Worm (Caenorhabditis elegans) whole organism, L1 larva: ENCODE results near the gene fbxb-59.

ENCODE experiments used
- jun-1 ChIP-seq: fragments of 150-350 bp; optimal IDR thresholded peaks from 2 replicates; lab custom pipeline; 2014; ENCODE audit warnings: missing biosample characterization, missing genetic modification reagents, missing genetic modification characterization
- lin-13 ChIP-seq: fragments of 150-350 bp; optimal IDR thresholded peaks from 2 replicates; lab custom pipeline; 2014; ENCODE audit warnings: missing biosample characterization, missing genetic modification reagents, missing genetic modification characterization
- nhr-20 ChIP-seq: sonication (generic microtip); optimal IDR thresholded peaks from 2 replicates; lab custom pipeline; 2016; ENCODE audit warnings: mild to moderate bottlenecking, missing genetic modification characterization, missing compliant biosample characterization
- nhr-84 ChIP-seq: sonication (generic microtip); optimal IDR thresholded peaks from 2 replicates; lab custom pipeline; 2017; ENCODE audit warnings: missing biosample characterization, missing genetic modification characterization
- nhr-90 ChIP-seq: sonication (generic microtip); optimal IDR thresholded peaks from 2 replicates; lab custom pipeline; 2016; ENCODE audit warnings: mild to moderate bottlenecking, missing genetic modification characterization, missing compliant biosample characterization; ENCODE audit not compliant: poor library complexity
- skn-1 ChIP-seq: fragments of 150-350 bp; optimal IDR thresholded peaks from 2 replicates; lab custom pipeline; 2014; ENCODE audit warnings: missing biosample characterization, missing genetic modification characterization
- swsn-7 ChIP-seq: sonication (generic microtip); optimal IDR thresholded peaks from 2 replicates; lab custom pipeline; 2016; ENCODE audit warnings: missing genetic modification characterization, missing compliant biosample characterization

DNA sequence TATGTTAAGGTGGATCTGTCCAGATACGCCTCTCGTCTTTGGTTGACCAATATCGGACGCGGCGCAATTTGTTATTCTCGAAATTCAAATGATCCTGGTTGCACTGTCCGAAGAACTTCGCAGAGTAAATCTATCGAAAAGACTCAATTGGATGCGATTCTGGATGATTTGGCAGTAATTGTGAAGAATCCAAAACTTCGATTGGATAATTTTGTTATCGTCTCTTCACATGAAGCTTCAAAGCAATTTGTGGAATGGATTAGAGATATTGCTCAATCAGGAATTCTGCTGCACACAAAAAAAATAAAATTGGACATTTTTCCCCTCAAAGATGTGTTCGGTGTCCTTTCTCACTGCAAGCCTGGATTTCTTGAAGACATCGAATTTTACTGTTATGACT lies 6.3 kb downstream of the fbxb-59 start:
- TF ChIP-seq swsn-7 (no peak), nhr-84 (tag; lab: Kevin White, UChicago) (no peak), skn-1 (no peak), nhr-90 (tag; lab: Kevin White, UChicago) (no peak), lin-13 (no peak), jun-1 (tag; lab: Kevin White, UChicago) (no peak), nhr-20 (tag; lab: Kevin White, UChicago) (no peak)
